Worm (Caenorhabditis elegans): ENCODE results near the gene gtf-2H3.

gtf-2H3 gene

DNA sequence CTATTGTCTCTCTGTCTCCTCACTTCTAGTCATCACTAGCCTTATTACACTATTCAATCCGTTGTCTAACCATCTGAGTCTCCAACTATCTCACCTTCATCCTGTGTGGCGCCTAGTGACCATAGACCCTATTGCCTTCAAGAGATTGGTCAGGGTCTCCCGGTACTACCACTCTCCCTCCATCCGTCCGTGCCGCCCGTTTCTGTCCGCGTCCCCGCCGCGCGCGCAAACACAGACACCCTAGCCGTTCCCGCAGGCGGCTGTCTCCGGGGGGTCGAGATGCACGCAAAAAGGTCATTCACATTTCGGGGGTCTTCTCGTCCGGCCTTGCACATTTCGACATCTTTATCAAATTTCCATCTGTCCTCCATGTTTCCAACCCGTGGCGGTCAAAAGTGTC lies 25.4 kb downstream of the gtf-2H3 start (continued):
- no peak for TF ChIP-seq ceh-9 (tag; optimal IDR thresholded peaks at IDR 0.05)
- peak; percentile 41 for TF ChIP-seq ceh-22 (tag; optimal IDR thresholded peaks at IDR 0.05)
- TF ChIP-seq elt-4 (tag; optimal IDR thresholded peaks at IDR 0.05) = no peak
- no peak for TF ChIP-seq pqm-1 (tag; optimal IDR thresholded peaks at IDR 0.05)
- peak; percentile 46 for TF ChIP-seq eyg-1 (tag; optimal IDR thresholded peaks at IDR 0.05)
- TF ChIP-seq tbx-2 (tag; optimal IDR thresholded peaks at IDR 0.05) = peak; percentile 60
- TF ChIP-seq rnt-1 (tag; optimal IDR thresholded peaks at IDR 0.05) = peak; percentile 58
- TF ChIP-seq madf-2 (tag; optimal IDR thresholded peaks at IDR 0.05) = peak; percentile 25
- no peak for TF ChIP-seq ceh-30 (tag; optimal IDR thresholded peaks at IDR 0.05)
- no peak for TF ChIP-seq tbx-7 (tag; optimal IDR thresholded peaks at IDR 0.05)
- TF ChIP-seq lim-6 (tag; optimal IDR thresholded peaks at IDR 0.05) = no peak
- TF ChIP-seq pag-3 (tag; optimal IDR thresholded peaks at IDR 0.05; ENCODE audit: borderline replicate concordance) = no peak
- TF ChIP-seq zip-5 (tag; optimal IDR thresholded peaks at IDR 0.05) = no peak
- no peak for TF ChIP-seq lin-11 (tag; optimal IDR thresholded peaks at IDR 0.05)
- TF ChIP-seq T23F11.4 (GFP tag; optimal IDR thresholded peaks at IDR 0.05) = peak; percentile 53
- no peak for TF ChIP-seq dve-1 (tag; optimal IDR thresholded peaks at IDR 0.05)
- TF ChIP-seq unc-86 (tag; optimal IDR thresholded peaks at IDR 0.05) = no peak
- TF ChIP-seq fax-1 (tag; optimal IDR thresholded peaks at IDR 0.05) = no peak
- peak; percentile 57 for TF ChIP-seq F13H6.1 (tag; optimal IDR thresholded peaks at IDR 0.05)

DNA sequence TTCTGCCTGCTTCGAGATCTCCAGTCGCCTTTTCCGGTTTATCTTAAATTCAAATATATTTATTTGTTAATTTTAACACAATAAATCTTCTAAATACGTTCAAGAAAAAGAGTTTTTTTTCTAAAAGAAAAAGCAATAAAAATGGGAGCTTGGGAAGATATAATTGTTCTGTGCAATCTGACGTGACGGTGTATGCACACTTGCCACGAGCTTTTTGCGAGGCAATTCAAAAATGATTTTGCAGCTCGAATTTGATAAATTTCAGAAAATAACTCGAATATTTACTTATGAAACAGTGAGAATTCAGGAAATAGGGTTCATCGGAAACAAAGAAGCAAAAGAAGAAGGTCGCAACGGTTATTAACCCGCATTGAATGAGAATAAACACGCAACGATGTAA lies 26.9 kb downstream of the gtf-2H3 start:
- no peak for TF ChIP-seq fkh-6 (tag; optimal IDR thresholded peaks at IDR 0.05)
- TF ChIP-seq madf-2 (tag; optimal IDR thresholded peaks at IDR 0.05) = no peak
- TF ChIP-seq sdc-2 (tag; optimal IDR thresholded peaks at IDR 0.05) = no peak
- no peak for TF ChIP-seq elt-2 (tag; optimal IDR thresholded peaks at IDR 0.05)
- TF ChIP-seq che-1 (tag; optimal IDR thresholded peaks at IDR 0.05) = no peak
- TF ChIP-seq mec-3 (tag; optimal IDR thresholded peaks at IDR 0.05; ENCODE audit: borderline replicate concordance) = no peak
- no peak for TF ChIP-seq hlh-30 (tag; optimal IDR thresholded peaks at IDR 0.05; ENCODE audit: insufficient read depth)
- no peak for TF ChIP-seq ttx-3 (tag; optimal IDR thresholded peaks at IDR 0.05)
- no peak for TF ChIP-seq ceh-34 (tag; optimal IDR thresholded peaks at IDR 0.05)
- TF ChIP-seq nhr-11 (tag; optimal IDR thresholded peaks at IDR 0.05) = no peak
- no peak for TF ChIP-seq ceh-19 (GFP tag; optimal IDR thresholded peaks at IDR 0.05)

DNA sequence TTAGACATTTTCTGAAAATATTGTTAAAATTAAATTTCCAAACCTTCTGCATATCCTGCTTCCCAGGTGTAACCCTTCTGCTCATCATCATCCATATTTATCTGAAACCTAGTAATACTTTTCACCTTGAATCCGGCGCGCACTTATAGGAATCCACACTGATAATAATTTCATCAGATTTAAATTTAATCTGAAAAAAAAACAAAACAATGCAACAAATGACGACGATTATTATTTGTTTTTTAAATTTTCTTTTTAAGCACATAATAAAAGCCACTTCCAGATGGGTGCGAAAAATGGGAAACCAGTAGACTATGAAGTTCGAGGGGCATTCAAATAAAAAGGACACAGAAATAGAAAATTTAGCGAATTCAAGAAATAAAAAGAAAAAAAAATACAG lies 29.3 kb downstream of the gtf-2H3 start, which contains the start of gene gtf-2H2C:
Gene gtf-2H2C (minus strand): TSS at position 101 of the 400 bp plus-strand sequence.
- TF ChIP-seq K02D7.2 (tag; optimal IDR thresholded peaks at IDR 0.05) (no peak), ceh-22 (tag; optimal IDR thresholded peaks at IDR 0.05) (no peak)

DNA sequence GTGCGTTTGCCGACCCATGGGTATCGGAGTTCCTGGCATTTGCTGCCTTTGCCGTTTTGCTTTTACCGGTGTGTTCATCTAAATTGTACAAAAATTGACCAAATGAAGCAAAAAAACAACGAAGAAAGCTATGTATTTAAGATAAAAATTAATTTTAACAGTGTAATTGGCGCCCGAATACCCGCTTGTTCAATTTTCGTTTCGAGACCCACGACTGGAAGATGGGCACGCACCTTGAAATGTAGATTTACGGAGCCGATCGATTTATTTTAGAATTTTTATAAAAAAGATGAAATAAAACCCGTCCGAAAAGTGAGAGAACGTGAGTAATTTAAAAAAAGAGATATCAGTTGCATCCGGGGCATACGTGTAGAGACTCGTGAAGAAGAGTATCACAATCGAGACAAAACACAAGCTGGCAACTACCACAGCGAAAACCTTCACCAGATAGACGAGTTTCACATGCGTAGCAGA lies 31.4 kb downstream of the gtf-2H3 start, which contains the start of gene hal-2:
Gene hal-2 (minus strand): TSS at position 424 of the 474 bp plus-strand sequence.
- TF ChIP-seq ets-4 (tag; optimal IDR thresholded peaks at IDR 0.05) (no peak), nfya-1 (tag; optimal IDR thresholded peaks at IDR 0.05) (no peak), nhr-11 (tag; optimal IDR thresholded peaks at IDR 0.05) (no peak), pat-9 (tag; optimal IDR thresholded peaks at IDR 0.05) (no peak), elt-4 (tag; optimal IDR thresholded peaks at IDR 0.05) (no peak), ceh-22 (tag; optimal IDR thresholded peaks at IDR 0.05) (no peak), zip-5 (tag; optimal IDR thresholded peaks at IDR 0.05) (no peak), fkh-6 (tag; optimal IDR thresholded peaks at IDR 0.05) (no peak), mec-3 (tag; optimal IDR thresholded peaks at IDR 0.05; ENCODE audit: borderline replicate concordance) (no peak), Y22D7AL.16 (tag; optimal IDR thresholded peaks at IDR 0.05) (no peak)

DNA sequence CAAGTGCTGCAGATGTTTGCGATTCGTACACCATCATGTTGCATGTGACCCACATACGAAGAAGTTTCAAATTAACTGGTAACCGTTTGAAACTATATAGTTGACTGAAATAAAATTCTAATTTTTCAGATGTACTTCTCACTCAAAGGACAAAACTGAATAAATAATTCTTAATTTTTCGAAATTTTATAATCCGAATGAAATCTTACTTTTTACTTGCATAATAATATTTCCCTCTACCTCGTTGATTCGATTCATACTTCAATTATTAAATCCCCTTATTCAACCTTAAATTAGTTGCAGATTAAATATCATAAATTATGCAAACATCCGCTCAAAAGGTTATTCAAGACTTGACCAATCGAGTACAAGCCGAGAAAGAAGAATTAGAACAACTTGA lies 34.0 kb downstream of the gtf-2H3 start, which contains the start of gene T16H12.2:
Gene T16H12.2 (plus strand): TSS at position 301 of the 400 bp plus-strand sequence.
- TF ChIP-seq elt-4 (tag; optimal IDR thresholded peaks at IDR 0.05) (no peak), ttx-3 (tag; optimal IDR thresholded peaks at IDR 0.05) (no peak), T23F11.4 (GFP tag; optimal IDR thresholded peaks at IDR 0.05) (no peak), syd-9 (tag; optimal IDR thresholded peaks at IDR 0.05) (no peak), ceh-24 (tag; optimal IDR thresholded peaks at IDR 0.05) (no peak), pax-1 (tag; optimal IDR thresholded peaks at IDR 0.05) (no peak), hlh-30 (tag; optimal IDR thresholded peaks at IDR 0.05; ENCODE audit: insufficient read depth) (no peak), unc-42 (tag; optimal IDR thresholded peaks at IDR 0.05) (no peak), nhr-232 (tag; optimal IDR thresholded peaks at IDR 0.05) (no peak), ceh-22 (tag; optimal IDR thresholded peaks at IDR 0.05) (no peak), pat-9 (tag; optimal IDR thresholded peaks at IDR 0.05) (no peak), ztf-16 (tag; optimal IDR thresholded peaks at IDR 0.05) (no peak)

Measured in whole organism, late embryonic.